Worm (Caenorhabditis elegans): ENCODE data around the gene C15H7.4.

DNA sequence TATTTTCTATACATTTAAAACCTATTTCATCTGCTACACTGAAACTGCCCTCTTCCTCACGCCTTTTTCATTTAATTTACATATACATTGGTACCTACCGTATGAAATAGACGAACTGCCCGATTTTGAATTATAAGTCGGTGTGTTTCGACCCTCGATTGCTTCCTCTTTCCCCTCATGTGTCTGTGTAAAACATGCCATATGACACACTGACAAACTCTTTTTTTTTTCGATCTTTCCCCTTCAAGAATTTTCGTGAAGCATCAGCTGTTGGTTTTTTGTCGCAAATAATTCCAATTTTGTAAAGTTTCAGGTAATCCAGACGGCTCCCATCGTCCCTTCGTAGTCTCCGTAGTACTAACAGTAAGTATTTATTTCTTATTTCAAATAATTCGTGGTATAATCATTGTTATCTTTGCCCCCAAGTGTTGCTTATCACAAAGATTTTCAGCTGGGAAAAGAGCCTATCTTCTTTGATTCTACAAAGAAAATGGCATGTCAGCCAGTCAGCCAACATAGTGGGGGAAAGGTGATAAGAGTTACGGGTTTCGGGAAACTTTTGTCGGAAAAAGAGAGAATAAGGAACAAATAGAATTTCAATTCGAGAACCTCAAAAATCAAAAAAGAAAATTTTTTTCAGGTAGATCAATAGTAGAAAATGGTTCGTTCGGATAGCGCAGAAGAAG, 33.7 kb downstream of the C15H7.4 start:
- TF ChIP-seq snpc-4 (tag; optimal IDR thresholded peaks at IDR 0.05) (no peak), nhr-76 (tag; optimal IDR thresholded peaks at IDR 0.05) (no peak), lin-39 (tag; optimal IDR thresholded peaks at IDR 0.05) (no peak), ztf-11 (tag; optimal IDR thresholded peaks at IDR 0.05) (no peak), tra-1 (GFP tag; IDR thresholded peaks at IDR 0.05) (no peak), egl-27 (tag; optimal IDR thresholded peaks at IDR 0.05) (no peak), ama-1 (optimal IDR thresholded peaks at IDR 0.05) (no peak), zfp-3 (GFP tag; conservative IDR thresholded peaks at IDR 0.05) (no peak), ceh-82 (tag; optimal IDR thresholded peaks at IDR 0.05) (no peak), mxl-3 (GFP tag; optimal IDR thresholded peaks at IDR 0.05) (no peak), dve-1 (tag; optimal IDR thresholded peaks at IDR 0.05; ENCODE audit: insufficient read depth) (peak; percentile 57), nhr-10 (tag; optimal IDR thresholded peaks at IDR 0.05) (no peak), mdl-1 (tag; optimal IDR thresholded peaks at IDR 0.05) (no peak)

Measured in whole organism, L4 larva.